Worm (Caenorhabditis elegans) whole organism, young adult: ENCODE results near the gene F52C9.5.

Experiments used
- B0019.2 ChIP-seq: fragments of 200-800 bp; sonication (Bioruptor generic); conservative IDR thresholded peaks from 2 replicates; pipeline ENCODE4 v1.3.6; 2022; ENCODE audit warnings: missing genetic modification reagents, missing genetic modification characterization, missing compliant biosample characterization
- B0261.1 ChIP-seq: sonication (generic microtip); optimal IDR thresholded peaks from 2 replicates; lab custom pipeline; 2016; ENCODE audit warnings: mild to moderate bottlenecking, missing genetic modification characterization, moderate library complexity, missing compliant biosample characterization
- B0336.3 ChIP-seq: fragments of 200-800 bp; sonication (Bioruptor generic); IDR thresholded peaks from 2 replicates; pipeline ENCODE4 v1.3.6; 2022; ENCODE audit warnings: missing genetic modification characterization, missing compliant biosample characterization
- F23B12.7 ChIP-seq: sonication (generic microtip); optimal IDR thresholded peaks from 2 replicates; lab custom pipeline; 2017; ENCODE audit warnings: missing genetic modification characterization, mild to moderate bottlenecking, missing compliant biosample characterization, antibody characterized with exemption, moderate library complexity; ENCODE audit not compliant: insufficient read depth
- F37B4.10 ChIP-seq: fragments of 200-800 bp; sonication (Bioruptor generic); IDR thresholded peaks from 2 replicates; pipeline ENCODE4 v1.3.6; 2022; ENCODE audit warnings: missing genetic modification characterization, missing compliant biosample characterization
- F52B5.7 ChIP-seq: sonication (generic microtip); optimal IDR thresholded peaks from 2 replicates; lab custom pipeline; 2016; ENCODE audit warnings: mild to moderate bottlenecking, missing genetic modification characterization, missing compliant biosample characterization
- K12H6.12 ChIP-seq: fragments of 200-800 bp; sonication (Bioruptor generic); optimal IDR thresholded peaks from 2 replicates; lab custom pipeline; 2018; ENCODE audit warnings: mild to moderate bottlenecking, missing genetic modification characterization, missing compliant biosample characterization
- Y67H2A.10 ChIP-seq: fragments of 200-800 bp; sonication (Bioruptor generic); conservative IDR thresholded peaks from 2 replicates; pipeline ENCODE4 v1.3.6; 2022; ENCODE audit warnings: missing genetic modification reagents, missing genetic modification characterization, missing compliant biosample characterization
- Y79H2A.3 ChIP-seq: fragments of 200-800 bp; sonication (Bioruptor generic); conservative IDR thresholded peaks from 2 replicates; pipeline ENCODE4 v1.3.6; 2022; ENCODE audit warnings: missing genetic modification reagents, missing genetic modification characterization, missing compliant biosample characterization
- Y95B8A.8 ChIP-seq: fragments of 200-800 bp; sonication (Bioruptor generic); IDR thresholded peaks from 2 replicates; pipeline ENCODE4 v1.3.6; 2022; ENCODE audit warnings: missing genetic modification reagents, missing genetic modification characterization, missing compliant biosample characterization
- akir-1 ChIP-seq: fragments of 200-800 bp; sonication (Bioruptor generic); optimal IDR thresholded peaks from 2 replicates; lab custom pipeline; 2018; ENCODE audit warnings: mild to moderate bottlenecking, missing genetic modification characterization, moderate library complexity, missing compliant biosample characterization
- athp-1 ChIP-seq: sonication (generic microtip); optimal IDR thresholded peaks from 2 replicates; lab custom pipeline; 2017; ENCODE audit warnings: mild to moderate bottlenecking, missing genetic modification characterization, missing compliant biosample characterization
- attf-3 ChIP-seq: fragments of 200-800 bp; sonication (Bioruptor generic); conservative IDR thresholded peaks from 2 replicates; pipeline ENCODE4 v1.3.6; 2022; ENCODE audit warnings: missing genetic modification reagents, missing genetic modification characterization, missing compliant biosample characterization
- attf-5 ChIP-seq: fragments of 200-800 bp; sonication (Bioruptor generic); optimal IDR thresholded peaks from 2 replicates; lab custom pipeline; 2018; ENCODE audit warnings: mild to moderate bottlenecking, missing genetic modification characterization, missing compliant biosample characterization
- bed-2 ChIP-seq: fragments of 200-800 bp; sonication (Bioruptor generic); IDR thresholded peaks from 2 replicates; pipeline ENCODE4 v1.3.6; 2022; ENCODE audit warnings: missing genetic modification reagents, missing genetic modification characterization, missing compliant biosample characterization
- ceh-100 ChIP-seq: fragments of 200-800 bp; sonication (Bioruptor generic); IDR thresholded peaks from 2 replicates; pipeline ENCODE4 v1.3.6; 2022; ENCODE audit warnings: missing genetic modification reagents, missing genetic modification characterization, missing compliant biosample characterization
- ceh-58 ChIP-seq: fragments of 200-800 bp; sonication (Bioruptor generic); IDR thresholded peaks from 2 replicates; pipeline ENCODE4 v1.3.6; 2022; ENCODE audit warnings: missing genetic modification characterization, missing compliant biosample characterization
- ceh-79 ChIP-seq: sonication (generic microtip); optimal IDR thresholded peaks from 2 replicates; lab custom pipeline; 2017; ENCODE audit warnings: mild to moderate bottlenecking, missing genetic modification characterization, missing compliant biosample characterization
- die-1 ChIP-seq: sonication (generic microtip); optimal IDR thresholded peaks from 2 replicates; lab custom pipeline; 2016; ENCODE audit warnings: missing genotype, mild to moderate bottlenecking, missing genetic modification characterization, missing compliant biosample characterization
- dox-1 ChIP-seq: fragments of 200-800 bp; sonication (Bioruptor generic); IDR thresholded peaks from 2 replicates; pipeline ENCODE4 v1.3.6; 2022; ENCODE audit warnings: missing genetic modification reagents, missing genetic modification characterization, missing compliant biosample characterization
- dpff-1 ChIP-seq: sonication (generic microtip); optimal IDR thresholded peaks from 2 replicates; lab custom pipeline; 2017; ENCODE audit warnings: mild to moderate bottlenecking, missing genetic modification characterization, missing compliant biosample characterization
- efl-1 ChIP-seq: fragments of 150-350 bp; optimal IDR thresholded peaks from 2 replicates; lab custom pipeline; 2014; ENCODE audit warnings: missing biosample characterization, missing genetic modification reagents, missing genetic modification characterization
- ekl-4 ChIP-seq: fragments of 200-800 bp; sonication (Bioruptor generic); IDR thresholded peaks from 2 replicates; pipeline ENCODE4 v1.3.6; 2022; ENCODE audit warnings: missing genetic modification reagents, missing genetic modification characterization, missing compliant biosample characterization
- ets-4 ChIP-seq: fragments of 200-800 bp; sonication (Bioruptor generic); optimal IDR thresholded peaks from 2 replicates; lab custom pipeline; 2018; ENCODE audit warnings: mild to moderate bottlenecking, missing genetic modification characterization, missing compliant biosample characterization
- hrde-1 ChIP-seq: sonication (generic microtip); optimal IDR thresholded peaks from 2 replicates; lab custom pipeline; 2016; ENCODE audit warnings: missing genetic modification characterization, mild to moderate bottlenecking, missing compliant biosample characterization, moderate library complexity, missing genotype, missing genetic modification reagents, borderline replicate concordance
- hsf-1 ChIP-seq: fragments of 200-800 bp; sonication (Bioruptor generic); IDR thresholded peaks from 2 replicates; pipeline ENCODE4 v1.3.6; 2022; ENCODE audit warnings: missing genetic modification reagents, missing genetic modification characterization, missing compliant biosample characterization
- let-526 ChIP-seq: fragments of 200-800 bp; sonication (Bioruptor generic); IDR thresholded peaks from 2 replicates; pipeline ENCODE4 v1.3.6; 2022; ENCODE audit warnings: missing genetic modification reagents, missing genetic modification characterization, missing compliant biosample characterization
- lin-26 ChIP-seq: fragments of 200-800 bp; sonication (Bioruptor generic); IDR thresholded peaks from 2 replicates; pipeline ENCODE4 v1.3.6; 2022; ENCODE audit warnings: missing genetic modification reagents, missing genetic modification characterization, missing compliant biosample characterization
- lir-1 ChIP-seq: fragments of 200-800 bp; sonication (Bioruptor generic); conservative IDR thresholded peaks from 2 replicates; pipeline ENCODE4 v1.3.6; 2022; ENCODE audit warnings: missing genetic modification reagents, missing genetic modification characterization, missing compliant biosample characterization
- madf-8 ChIP-seq: fragments of 200-800 bp; sonication (Bioruptor generic); conservative IDR thresholded peaks from 2 replicates; pipeline ENCODE4 v1.3.6; 2022; ENCODE audit warnings: missing genetic modification reagents, missing genetic modification characterization, missing compliant biosample characterization
- mel-28 ChIP-seq: sonication (generic microtip); optimal IDR thresholded peaks from 2 replicates; lab custom pipeline; 2016; ENCODE audit warnings: borderline replicate concordance, mild to moderate bottlenecking, missing genetic modification characterization, missing compliant biosample characterization
- mes-4 ChIP-seq: sonication (generic microtip); optimal IDR thresholded peaks from 2 replicates; lab custom pipeline; 2016; ENCODE audit warnings: missing genotype, missing genetic modification characterization, missing compliant biosample characterization
- mxl-1 ChIP-seq: sonication (generic microtip); optimal IDR thresholded peaks from 2 replicates; lab custom pipeline; 2016; ENCODE audit warnings: missing genetic modification characterization, missing compliant biosample characterization
- nfya-1 ChIP-seq: sonication (generic microtip); optimal IDR thresholded peaks from 2 replicates; lab custom pipeline; 2017; ENCODE audit warnings: antibody characterized with exemption, missing compliant biosample characterization, missing genetic modification characterization, borderline replicate concordance; ENCODE audit not compliant: insufficient read depth
- nfya-2 ChIP-seq: fragments of 200-800 bp; sonication (Bioruptor generic); IDR thresholded peaks from 2 replicates; pipeline ENCODE4 v1.3.6; 2022; ENCODE audit warnings: missing genetic modification reagents, missing genetic modification characterization, missing compliant biosample characterization
- nhr-179 ChIP-seq: sonication (generic microtip); optimal IDR thresholded peaks from 2 replicates; lab custom pipeline; 2016; ENCODE audit warnings: mild to moderate bottlenecking, missing genetic modification characterization, missing compliant biosample characterization
- nhr-27 ChIP-seq: fragments of 200-800 bp; sonication (Bioruptor generic); optimal IDR thresholded peaks from 2 replicates; lab custom pipeline; 2018; ENCODE audit warnings: mild to moderate bottlenecking, missing genetic modification characterization, moderate library complexity, missing compliant biosample characterization
- pha-4 ChIP-seq: fragments of 150-350 bp; sonication (generic microtip); optimal IDR thresholded peaks from 2 replicates; lab custom pipeline; 2014; ENCODE audit warnings: missing biosample characterization, missing genetic modification reagents, missing genetic modification characterization
- rpc-1 ChIP-seq, 2 experiments: fragments of 150-350 bp in 1 of 2; sonication (generic microtip) in 1 of 2; optimal IDR thresholded peaks; 2 replicates each; lab custom pipeline; 2014 to 2018; ENCODE audit warnings: missing biosample characterization in 1 of 2, missing genetic modification characterization in 1 of 2, missing genetic modification reagents in 1 of 2, missing genotype in 1 of 2
- snpc-1.1 ChIP-seq: sonication (generic microtip); optimal IDR thresholded peaks from 2 replicates; lab custom pipeline; 2017; ENCODE audit warnings: missing genetic modification characterization, mild to moderate bottlenecking, missing compliant biosample characterization, antibody characterized with exemption, moderate library complexity, missing genotype, missing genetic modification reagents; ENCODE audit not compliant: insufficient read depth
- snpc-4 ChIP-seq, 5 experiments: fragments of 150-350 bp in 1 of 5; sonication (generic microtip) in 4 of 5; optimal IDR thresholded peaks; 2 replicates each; lab custom pipeline; 2014 to 2018; ENCODE audit warnings: missing genetic modification characterization in 5 of 5, missing biosample characterization in 3 of 5, antibody characterized with exemption in 2 of 5, mild to moderate bottlenecking in 2 of 5, missing compliant biosample characterization in 2 of 5, missing genotype in 2 of 5, moderate library complexity in 2 of 5, missing genetic modification reagents in 1 of 5
- sptf-2 ChIP-seq: fragments of 200-800 bp; sonication (Bioruptor generic); optimal IDR thresholded peaks from 2 replicates; lab custom pipeline; 2018; ENCODE audit warnings: mild to moderate bottlenecking, missing genetic modification characterization, missing compliant biosample characterization
- xnd-1 ChIP-seq: sonication (generic microtip); optimal IDR thresholded peaks from 2 replicates; lab custom pipeline; 2016; ENCODE audit warnings: missing genotype, missing genetic modification reagents, missing genetic modification characterization, missing compliant biosample characterization
- ztf-22 ChIP-seq: fragments of 200-800 bp; sonication (Bioruptor generic); optimal IDR thresholded peaks from 2 replicates; lab custom pipeline; 2018; ENCODE audit warnings: mild to moderate bottlenecking, missing genetic modification characterization, moderate library complexity, missing compliant biosample characterization
- ztf-26 ChIP-seq: sonication (generic microtip); optimal IDR thresholded peaks from 2 replicates; lab custom pipeline; 2017; ENCODE audit warnings: missing genetic modification characterization, missing compliant biosample characterization
- ztf-6 ChIP-seq: fragments of 200-800 bp; sonication (Bioruptor generic); IDR thresholded peaks from 2 replicates; pipeline ENCODE4 v1.3.6; 2022; ENCODE audit warnings: missing genetic modification reagents, missing genetic modification characterization, missing compliant biosample characterization

The F52C9.5 gene

ce11 chrIII:5305725-5306124 lies 3.7 kb downstream of the F52C9.5 start (continued):
- no peak for TF ChIP-seq B0336.3 (GFP tag; lab: Robert Waterston, UW)
- TF ChIP-seq Y95B8A.8 (GFP tag; lab: Robert Waterston, UW): peak; percentile 80; the same call in 1 of the 2 replicates
- peak; percentile 18 for TF ChIP-seq xnd-1
- TF ChIP-seq B0261.1 (tag; lab: Kevin White, UChicago): peak; percentile 95
- TF ChIP-seq nfya-2 (GFP tag; lab: Robert Waterston, UW): no peak
- peak; percentile 31 for TF ChIP-seq nhr-179
- TF ChIP-seq snpc-4 (GFP tag; optimal IDR thresholded peaks at IDR 0.05; lab: Kevin White, UChicago): peak; percentile 52
- TF ChIP-seq snpc-4 (tag; optimal IDR thresholded peaks at IDR 0.05; lab: Kevin White, UChicago): peak in 1 of 4 experiments; percentile 78
- peak; percentile 88 for TF ChIP-seq ztf-6 (GFP tag; lab: Robert Waterston, UW)
- TF ChIP-seq ceh-79 (tag; lab: Kevin White, UChicago): peak; percentile 91
- TF ChIP-seq dox-1 (GFP tag; lab: Robert Waterston, UW): no peak; the same call in 1 of the 2 replicates
- TF ChIP-seq attf-3 (GFP tag; lab: Robert Waterston, UW): peak; percentile 58
- TF ChIP-seq sptf-2 (GFP tag; lab: Kevin White, UChicago): no peak
- TF ChIP-seq bed-2 (GFP tag; lab: Robert Waterston, UW): no peak
- 0 out of 2 replicates have a peak, but pooled peaks have one; percentile 41 for TF ChIP-seq ceh-100
- no peak for TF ChIP-seq nfya-1 (tag; lab: Kevin White, UChicago)
- TF ChIP-seq hsf-1: no peak; the same call in 1 of the 2 replicates
- TF ChIP-seq hrde-1 (tag; lab: Kevin White, UChicago): peak; percentile 67
- TF ChIP-seq die-1 (tag; lab: Kevin White, UChicago): peak; percentile 97
- no peak for TF ChIP-seq mel-28
- TF ChIP-seq B0019.2 (GFP tag; lab: Robert Waterston, UW): 0 out of 2 replicates have a peak, but pooled peaks have one; percentile 27
- TF ChIP-seq snpc-1.1 (tag; lab: Kevin White, UChicago): peak; percentile 59
- peak; percentile 29 for TF ChIP-seq ztf-26
- TF ChIP-seq rpc-1 (optimal IDR thresholded peaks at IDR 0.05; lab: Kevin White, UChicago): peak; percentile 89
- peak; percentile 97 for TF ChIP-seq rpc-1 (tag; optimal IDR thresholded peaks at IDR 0.05; lab: Kevin White, UChicago)
- no peak for TF ChIP-seq mes-4 (tag; lab: Kevin White, UChicago)
- TF ChIP-seq F37B4.10: peak; percentile 88; the same call in 1 of the 2 replicates
- peak; percentile 75 for TF ChIP-seq attf-5
- peak; percentile 33 for TF ChIP-seq nhr-27 (tag; lab: Kevin White, UChicago)
- no peak; the same call in 1 of the 2 replicates for TF ChIP-seq ekl-4 (GFP tag; lab: Robert Waterston, UW)
- peak; percentile 98 for TF ChIP-seq lin-26
- TF ChIP-seq ets-4: no peak
- peak; percentile 83 for TF ChIP-seq F52B5.7 (tag; lab: Kevin White, UChicago)
- peak; percentile 89 for TF ChIP-seq athp-1 (tag; lab: Kevin White, UChicago)
- TF ChIP-seq Y67H2A.10 (GFP tag; lab: Robert Waterston, UW): peak; percentile 60; the same call in 1 of the 2 replicates
- TF ChIP-seq mxl-1 (tag; lab: Kevin White, UChicago): peak; percentile 92
- TF ChIP-seq dpff-1 (tag; lab: Kevin White, UChicago): no peak
- no peak for TF ChIP-seq akir-1
- 0 out of 2 replicates have a peak, but pooled peaks have one; percentile 10 for TF ChIP-seq lir-1 (GFP tag; lab: Robert Waterston, UW)
- peak; percentile 24 for TF ChIP-seq K12H6.12 (tag; lab: Kevin White, UChicago)
- 0 out of 2 replicates have a peak, but pooled peaks have one; percentile 43 for TF ChIP-seq let-526 (GFP tag; lab: Robert Waterston, UW)
- TF ChIP-seq efl-1 (GFP tag; lab: Kevin White, UChicago): peak; percentile 11
- peak; percentile 69 for TF ChIP-seq F23B12.7 (tag; lab: Kevin White, UChicago)
- TF ChIP-seq madf-8 (GFP tag; lab: Robert Waterston, UW): peak; percentile 59
- TF ChIP-seq ceh-58 (GFP tag; lab: Robert Waterston, UW): peak; percentile 91; the same call in 1 of the 2 replicates
- no peak for TF ChIP-seq pha-4 (tag; lab: Kevin White, UChicago)
- no peak for TF ChIP-seq ztf-22 (GFP tag; lab: Kevin White, UChicago)
- no peak for TF ChIP-seq Y79H2A.3
